Fruit fly (Drosophila melanogaster) whole organism, embryonic: ENCODE results near the gene CG4424.

ENCODE experiments used
- Atf6 ChIP-seq: fragments of 200-800 bp; sonication (Bioruptor generic); IDR thresholded peaks from 2 replicates; pipeline ENCODE4 v1.3.6; 2022; ENCODE audit warnings: missing biosample characterization, missing genetic modification characterization
- Bdp1 ChIP-seq: fragments of 200-800 bp; sonication (Bioruptor generic); optimal IDR thresholded peaks from 3 replicates; lab custom pipeline; 2016; ENCODE audit warnings: missing biosample characterization, missing genetic modification characterization
- BtbVII ChIP-seq: fragments of 200-800 bp; sonication (Bioruptor generic); optimal IDR thresholded peaks from 3 replicates; lab custom pipeline; 2017; ENCODE audit warnings: missing biosample characterization, mild to moderate bottlenecking, missing genetic modification characterization
- CG10209 ChIP-seq: fragments of 200-800 bp; sonication (Bioruptor generic); optimal IDR thresholded peaks from 3 replicates; lab custom pipeline; 2017; ENCODE audit warnings: missing biosample characterization, mild to moderate bottlenecking, missing genetic modification characterization, missing genetic modification reagents
- CG10543 ChIP-seq: fragments of 200-800 bp; sonication (Bioruptor generic); optimal IDR thresholded peaks from 3 replicates; lab custom pipeline; 2017; ENCODE audit warnings: missing biosample characterization, mild to moderate bottlenecking, missing genetic modification characterization, moderate library complexity
- CG10565 ChIP-seq: fragments of 200-800 bp; sonication (Bioruptor generic); optimal IDR thresholded peaks from 3 replicates; lab custom pipeline; 2016; ENCODE audit warnings: missing biosample characterization, mild to moderate bottlenecking, missing genetic modification characterization
- CG13287 ChIP-seq: fragments of 200-800 bp; sonication (Bioruptor generic); IDR thresholded peaks from 2 replicates; pipeline ENCODE4 v1.3.6; 2022; ENCODE audit warnings: missing biosample characterization, missing genetic modification characterization; ENCODE audit not compliant: partially characterized antibody
- CG14441 ChIP-seq: fragments of 200-800 bp; sonication (Bioruptor generic); IDR thresholded peaks from 2 replicates; pipeline ENCODE4 v1.3.6; 2022; ENCODE audit warnings: missing biosample characterization, missing genetic modification characterization
- CG14965 ChIP-seq: fragments of 200-800 bp; sonication (Bioruptor generic); optimal IDR thresholded peaks from 2 replicates; lab custom pipeline; 2016; ENCODE audit warnings: missing biosample characterization, missing genetic modification characterization, borderline replicate concordance
- CG1602 ChIP-seq: fragments of 200-800 bp; sonication (Bioruptor generic); optimal IDR thresholded peaks from 3 replicates; lab custom pipeline; 2016; ENCODE audit warnings: missing biosample characterization, missing genetic modification characterization
- CG16779 ChIP-seq: fragments of 200-800 bp; sonication (Bioruptor generic); IDR thresholded peaks from 2 replicates; pipeline ENCODE4 v1.3.6; 2022; ENCODE audit warnings: missing biosample characterization, missing genetic modification characterization
- CG17802 ChIP-seq: fragments of 200-800 bp; sonication (Bioruptor generic); optimal IDR thresholded peaks from 2 replicates; lab custom pipeline; 2018; ENCODE audit warnings: missing biosample characterization, mild to moderate bottlenecking, missing genetic modification characterization, moderate library complexity
- CG17912 ChIP-seq: fragments of 200-800 bp; sonication (Bioruptor generic); optimal IDR thresholded peaks from 2 replicates; lab custom pipeline; 2018; ENCODE audit warnings: missing biosample characterization, mild to moderate bottlenecking, missing genetic modification characterization
- CG18262 ChIP-seq: fragments of 200-800 bp; optimal IDR thresholded peaks from 3 replicates; lab custom pipeline; 2019; ENCODE audit warnings: missing biosample characterization, mild to moderate bottlenecking, missing genetic modification characterization, moderate library complexity
- CG18599 ChIP-seq: fragments of 200-800 bp; sonication (Bioruptor generic); optimal IDR thresholded peaks from 3 replicates; lab custom pipeline; 2017; ENCODE audit warnings: missing biosample characterization, missing genetic modification characterization, mild to moderate bottlenecking, moderate library complexity, missing genetic modification reagents
- CG2202 ChIP-seq: fragments of 200-800 bp; sonication (Bioruptor generic); optimal IDR thresholded peaks from 2 replicates; lab custom pipeline; 2018; ENCODE audit warnings: missing biosample characterization, mild to moderate bottlenecking, missing genetic modification characterization
- CG2875 ChIP-seq: fragments of 200-800 bp; sonication (Bioruptor generic); optimal IDR thresholded peaks from 2 replicates; lab custom pipeline; 2017; ENCODE audit warnings: missing biosample characterization, mild to moderate bottlenecking, missing genetic modification characterization, missing genetic modification reagents
- CG3163 ChIP-seq: fragments of 200-800 bp; sonication (Bioruptor generic); optimal IDR thresholded peaks from 3 replicates; lab custom pipeline; 2016; ENCODE audit warnings: missing biosample characterization, missing genetic modification characterization
- CG32772 ChIP-seq: fragments of 200-800 bp; sonication (Bioruptor generic); IDR thresholded peaks from 2 replicates; pipeline ENCODE4 v1.3.6; 2022; ENCODE audit warnings: missing biosample characterization, missing genetic modification characterization
- CG4282 ChIP-seq: fragments of 200-800 bp; sonication (Bioruptor generic); optimal IDR thresholded peaks from 2 replicates; lab custom pipeline; 2016; ENCODE audit warnings: missing biosample characterization, missing genetic modification characterization
- CG4328 ChIP-seq: fragments of 200-800 bp; sonication (Bioruptor generic); optimal IDR thresholded peaks from 3 replicates; lab custom pipeline; 2017; ENCODE audit warnings: missing biosample characterization, missing genetic modification reagents, missing genetic modification characterization
- CG5245 ChIP-seq: fragments of 200-800 bp; sonication (Bioruptor generic); optimal IDR thresholded peaks from 3 replicates; lab custom pipeline; 2016; ENCODE audit warnings: missing biosample characterization, missing genetic modification characterization
- CG6765 ChIP-seq: fragments of 200-800 bp; sonication (Bioruptor generic); optimal IDR thresholded peaks from 3 replicates; lab custom pipeline; 2017; ENCODE audit warnings: missing biosample characterization, mild to moderate bottlenecking, missing genetic modification characterization
- CG7357 ChIP-seq: fragments of 200-800 bp; sonication (Bioruptor generic); IDR thresholded peaks from 3 replicates; pipeline ENCODE4 v1.3.6; 2022; ENCODE audit warnings: missing biosample characterization, missing genetic modification characterization
- CG9817 ChIP-seq: fragments of 200-800 bp; sonication (Bioruptor generic); optimal IDR thresholded peaks from 2 replicates; lab custom pipeline; 2018; ENCODE audit warnings: missing biosample characterization, mild to moderate bottlenecking, missing genetic modification characterization, moderate library complexity
- Dbx ChIP-seq: fragments of 200-800 bp; sonication (Bioruptor generic); IDR thresholded peaks from 3 replicates; pipeline ENCODE4 v1.3.6; 2022; ENCODE audit warnings: missing biosample characterization, missing genetic modification characterization
- Drgx ChIP-seq: fragments of 200-800 bp; sonication (Bioruptor generic); IDR thresholded peaks from 2 replicates; pipeline ENCODE4 v1.3.6; 2022; ENCODE audit warnings: missing biosample characterization, missing genetic modification characterization
- Hr39 ChIP-seq: fragments of >200 bp; optimal IDR thresholded peaks from 2 replicates; lab custom pipeline; 2017
- Jarid2 ChIP-seq: fragments of 200-800 bp; sonication (Bioruptor generic); optimal IDR thresholded peaks from 3 replicates; lab custom pipeline; 2017; ENCODE audit warnings: mild to moderate bottlenecking, missing biosample characterization, missing genetic modification reagents, missing genetic modification characterization
- Lhr ChIP-seq: fragments of 200-800 bp; sonication (Bioruptor generic); optimal IDR thresholded peaks from 3 replicates; lab custom pipeline; 2017; ENCODE audit warnings: mild to moderate bottlenecking, missing biosample characterization, missing genetic modification reagents, missing genetic modification characterization
- Lpt ChIP-seq: fragments of >200 bp; optimal IDR thresholded peaks from 2 replicates; lab custom pipeline; 2018; ENCODE audit warnings: missing biosample characterization, missing genetic modification characterization
- MTF-1 ChIP-seq: fragments of 200-800 bp; sonication (Bioruptor generic); optimal IDR thresholded peaks from 2 replicates; lab custom pipeline; 2018; ENCODE audit warnings: missing biosample characterization, mild to moderate bottlenecking, missing genetic modification characterization, borderline replicate concordance
- Ptx1 ChIP-seq: fragments of 200-800 bp; sonication (Bioruptor generic); IDR thresholded peaks from 2 replicates; pipeline ENCODE4 v1.3.6; 2022; ENCODE audit warnings: missing biosample characterization, missing genetic modification characterization
- Ssrp ChIP-seq: fragments of 200-800 bp; sonication (Bioruptor generic); optimal IDR thresholded peaks from 2 replicates; lab custom pipeline; 2018; ENCODE audit warnings: missing biosample characterization, mild to moderate bottlenecking, missing genetic modification characterization, moderate library complexity
- Stat92E ChIP-seq, 3 experiments: fragments of >200 bp in 2 of 3; fragments of 200-800 bp in 1 of 3; sonication (Bioruptor generic) in 1 of 3; optimal IDR thresholded peaks; 2 replicates each; lab custom pipeline; 2017 to 2019; ENCODE audit warnings: missing biosample characterization in 3 of 3, missing genetic modification characterization in 3 of 3, mild to moderate bottlenecking in 1 of 3, moderate library complexity in 1 of 3
- Tbp ChIP-seq: fragments of >200 bp; optimal IDR thresholded peaks from 2 replicates; lab custom pipeline; 2018; ENCODE audit warnings: missing biosample characterization, missing genetic modification characterization
- az2 ChIP-seq: fragments of 200-800 bp; sonication (Bioruptor generic); optimal IDR thresholded peaks from 3 replicates; lab custom pipeline; 2016; ENCODE audit warnings: missing biosample characterization, missing genetic modification characterization
- dimm ChIP-seq: fragments of 200-800 bp; sonication (Bioruptor generic); IDR thresholded peaks from 2 replicates; pipeline ENCODE4 v1.3.6; 2022; ENCODE audit warnings: missing biosample characterization, missing genetic modification characterization
- esg ChIP-seq: fragments of 200-800 bp; sonication (Bioruptor generic); conservative IDR thresholded peaks from 2 replicates; pipeline ENCODE4 v1.3.6; 2022; ENCODE audit warnings: missing biosample characterization, missing genetic modification characterization
- eyg ChIP-seq: fragments of 200-800 bp; sonication (Bioruptor generic); optimal IDR thresholded peaks from 3 replicates; lab custom pipeline; 2016; ENCODE audit warnings: missing biosample characterization, missing genetic modification characterization
- gfzf ChIP-seq: fragments of 200-800 bp; sonication (Bioruptor generic); optimal IDR thresholded peaks from 2 replicates; lab custom pipeline; 2016; ENCODE audit warnings: missing biosample characterization, mild to moderate bottlenecking, missing genetic modification characterization, moderate library complexity
- gsb-n ChIP-seq: fragments of 200-800 bp; sonication (Bioruptor generic); optimal IDR thresholded peaks from 3 replicates; lab custom pipeline; 2018; ENCODE audit warnings: missing biosample characterization, mild to moderate bottlenecking, missing genetic modification characterization
- her ChIP-seq: fragments of 200-800 bp; sonication (Bioruptor generic); optimal IDR thresholded peaks from 2 replicates; lab custom pipeline; 2016; ENCODE audit warnings: missing biosample characterization, missing genetic modification characterization
- kay ChIP-seq: fragments of 200-800 bp; sonication (Bioruptor generic); optimal IDR thresholded peaks from 2 replicates; lab custom pipeline; 2016; ENCODE audit warnings: missing biosample characterization, missing genetic modification characterization
- lov ChIP-seq, 2 experiments: fragments of 200-800 bp in 1 of 2; fragments of >200 bp in 1 of 2; sonication (Bioruptor generic) in 1 of 2; IDR thresholded peaks in 1 of 2; optimal IDR thresholded peaks in 1 of 2; 2 replicates in 1 of 2; 3 replicates in 1 of 2; pipeline versions ENCODE4 v1.3.6 to Lab custom; 2017 to 2022; ENCODE audit warnings: missing biosample characterization in 1 of 2, missing genetic modification characterization in 1 of 2
- psq ChIP-seq: fragments of 200-800 bp; sonication (Bioruptor generic); optimal IDR thresholded peaks from 2 replicates; lab custom pipeline; 2017; ENCODE audit warnings: missing biosample characterization, missing genetic modification characterization
- slou ChIP-seq: fragments of 200-800 bp; sonication (Bioruptor generic); optimal IDR thresholded peaks from 3 replicates; lab custom pipeline; 2016; ENCODE audit warnings: missing biosample characterization, missing genetic modification characterization
- trh ChIP-seq: fragments of 200-800 bp; sonication (Bioruptor generic); optimal IDR thresholded peaks from 2 replicates; lab custom pipeline; 2016; ENCODE audit warnings: missing biosample characterization, missing genetic modification characterization
- ttk ChIP-seq: fragments of 200-800 bp; sonication (Bioruptor generic); IDR thresholded peaks from 2 replicates; pipeline ENCODE4 v2.1.2; 2022; ENCODE audit warnings: missing biosample characterization, missing genetic modification characterization
- wdn ChIP-seq: fragments of 200-800 bp; sonication (Bioruptor generic); IDR thresholded peaks from 2 replicates; pipeline ENCODE4 v1.3.6; 2022; ENCODE audit warnings: missing biosample characterization, missing genetic modification characterization
- yki ChIP-seq: fragments of >200 bp; optimal IDR thresholded peaks from 3 replicates; lab custom pipeline; 2018

CG4424 gene

DNA sequence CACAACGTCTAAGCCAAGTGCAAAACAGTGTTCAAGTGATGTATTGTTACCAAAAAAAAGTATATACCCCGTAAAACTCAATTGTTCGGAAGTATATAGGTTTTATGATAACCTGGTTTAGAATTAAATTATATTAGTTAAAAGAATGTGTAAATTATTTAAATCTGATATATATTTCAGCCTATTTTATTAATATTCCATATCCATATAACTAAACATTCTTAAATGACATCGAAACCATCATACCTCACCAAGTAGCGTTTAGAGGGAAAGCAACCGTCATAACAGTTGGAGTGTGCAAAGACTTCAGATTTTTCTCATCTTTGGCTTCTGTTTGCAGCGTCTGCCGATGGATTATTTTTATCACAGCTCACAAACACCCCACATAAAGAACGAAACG lies 28.4 kb downstream of the CG4424 start (continued):
- TF ChIP-seq CG10543, result peak; percentile 1
- TF ChIP-seq gsb-n (tag; lab: Kevin White, UChicago), result peak; percentile 90
- peak; percentile 73 for TF ChIP-seq CG10209 (GFP tag; lab: Kevin White, UChicago)
- TF ChIP-seq gfzf (GFP tag; lab: Kevin White, UChicago), result no peak
- peak; percentile 67 for TF ChIP-seq CG5245 (GFP tag; lab: Kevin White, UChicago)
- peak; percentile 88 for TF ChIP-seq CG18599 (GFP tag; lab: Kevin White, UChicago)
- no peak for TF ChIP-seq Hr39 (lab: Kevin White, UChicago)
- TF ChIP-seq az2, result peak; percentile 77
- no peak for TF ChIP-seq CG3163 (GFP tag; lab: Kevin White, UChicago)
- TF ChIP-seq CG14965 (GFP tag; lab: Kevin White, UChicago), result no peak
- TF ChIP-seq esg (GFP tag; lab: Robert Waterston, UW), result peak; percentile 78
- TF ChIP-seq CG4328 (GFP tag; lab: Kevin White, UChicago), result no peak
- TF ChIP-seq eyg (GFP tag; lab: Kevin White, UChicago), result no peak
- peak; percentile 85 for TF ChIP-seq CG32772
- peak; percentile 60 for TF ChIP-seq CG2202 (tag; lab: Kevin White, UChicago)
- TF ChIP-seq Bdp1 (GFP tag; lab: Kevin White, UChicago), result no peak
- peak; percentile 50 for TF ChIP-seq slou (GFP tag; lab: Kevin White, UChicago)
- peak; percentile 50; the same call in 2 of the 3 replicates for TF ChIP-seq CG7357 (GFP tag; lab: Robert Waterston, UW)
- peak; percentile 88 for TF ChIP-seq Drgx (GFP tag; lab: Robert Waterston, UW)
- no peak for TF ChIP-seq CG17802 (tag; lab: Kevin White, UChicago)
- TF ChIP-seq Ptx1 (GFP tag; lab: Robert Waterston, UW), result peak; percentile 86
- no peak for TF ChIP-seq CG17912
- no peak for TF ChIP-seq CG10565 (GFP tag; lab: Kevin White, UChicago)
- TF ChIP-seq dimm (GFP tag; lab: Robert Waterston, UW), result no peak
- TF ChIP-seq CG6765 (GFP tag; lab: Kevin White, UChicago), result peak; percentile 38
- TF ChIP-seq Tbp (GFP tag; lab: Kevin White, UChicago), result no peak
- TF ChIP-seq Lpt (GFP tag; lab: Kevin White, UChicago), result no peak
- peak; percentile 44 for TF ChIP-seq Lhr (GFP tag; lab: Kevin White, UChicago)
- TF ChIP-seq CG14441 (GFP tag; lab: Robert Waterston, UW), result peak; percentile 66; the same call in 1 of the 2 replicates
- TF ChIP-seq kay (GFP tag; lab: Kevin White, UChicago), result no peak
- peak in 1 of 3 experiments; percentile 16 for TF ChIP-seq Stat92E (GFP tag; optimal IDR thresholded peaks at IDR 0.05; lab: Kevin White, UChicago)
- TF ChIP-seq ttk (GFP tag; lab: Robert Waterston, UW), result peak; percentile 83
- TF ChIP-seq CG2875 (GFP tag; lab: Kevin White, UChicago), result peak; percentile 61
- TF ChIP-seq lov (optimal IDR thresholded peaks at IDR 0.05; lab: Kevin White, UChicago), result no peak
- TF ChIP-seq lov (GFP tag; IDR thresholded peaks at IDR 0.05; lab: Robert Waterston, UW), result peak; percentile 81
- TF ChIP-seq CG4282 (GFP tag; lab: Kevin White, UChicago), result no peak
- peak; percentile 63 for TF ChIP-seq MTF-1
- 0 out of 2 replicates have a peak, but pooled peaks have one; percentile 34 for TF ChIP-seq wdn (GFP tag; lab: Robert Waterston, UW)
- peak; percentile 76 for TF ChIP-seq Dbx (GFP tag; lab: Robert Waterston, UW)
- no peak for TF ChIP-seq her
- no peak for TF ChIP-seq trh
- TF ChIP-seq CG13287 (GFP tag; lab: Robert Waterston, UW), result no peak
- peak; percentile 89 for TF ChIP-seq CG18262 (tag; lab: Kevin White, UChicago)
- TF ChIP-seq CG9817, result peak; percentile 77
- peak; percentile 41 for TF ChIP-seq psq
- peak; percentile 28 for TF ChIP-seq Jarid2 (GFP tag; lab: Kevin White, UChicago)
- TF ChIP-seq CG1602, result peak; percentile 61
- TF ChIP-seq yki (lab: Kevin White, UChicago), result no peak
- TF ChIP-seq CG16779 (GFP tag; lab: Robert Waterston, UW), result no peak
- TF ChIP-seq Ssrp (tag; lab: Kevin White, UChicago), result peak; percentile 89
- peak; percentile 81 for TF ChIP-seq Atf6 (GFP tag; lab: Robert Waterston, UW)
- peak; percentile 44 for TF ChIP-seq BtbVII (GFP tag; lab: Kevin White, UChicago)
